Worm (Caenorhabditis elegans) whole organism, L1 larva: ENCODE data around the gene Y39A1C.1.

ENCODE experiments used
- C34B4.2 ChIP-seq: sonication (generic microtip); optimal IDR thresholded peaks from 2 replicates; lab custom pipeline; 2017; ENCODE audit warnings: mild to moderate bottlenecking, missing genetic modification characterization, missing compliant biosample characterization
- F16B12.6 ChIP-seq: fragments of 150-350 bp; optimal IDR thresholded peaks from 2 replicates; lab custom pipeline; 2014; ENCODE audit warnings: missing biosample characterization, missing genetic modification characterization
- aha-1 ChIP-seq: fragments of 150-350 bp; optimal IDR thresholded peaks from 2 replicates; lab custom pipeline; 2014; ENCODE audit warnings: missing biosample characterization, missing genetic modification characterization
- ceh-8 ChIP-seq: fragments of 200-800 bp; sonication (Bioruptor generic); optimal IDR thresholded peaks from 2 replicates; lab custom pipeline; 2018; ENCODE audit warnings: mild to moderate bottlenecking, missing genetic modification characterization, moderate library complexity, missing compliant biosample characterization
- ceh-82 ChIP-seq, 3 experiments: fragments of 150-350 bp in 1 of 3; sonication (generic microtip) in 2 of 3; optimal IDR thresholded peaks; 2 replicates each; lab custom pipeline; 2014 to 2017; ENCODE audit warnings: missing biosample characterization in 3 of 3, missing genetic modification characterization in 3 of 3
- dpl-1 ChIP-seq, 3 experiments: fragments of 150-350 bp in 2 of 3; sonication (generic microtip) in 1 of 3; optimal IDR thresholded peaks; 2 replicates each; lab custom pipeline; 2014 to 2017; ENCODE audit warnings: missing biosample characterization in 3 of 3, missing genetic modification characterization in 3 of 3, missing genetic modification reagents in 3 of 3
- dsc-1 ChIP-seq: sonication (generic microtip); optimal IDR thresholded peaks from 2 replicates; lab custom pipeline; 2016; ENCODE audit warnings: mild to moderate bottlenecking, missing genetic modification characterization, missing compliant biosample characterization
- efl-1 ChIP-seq, 4 experiments: fragments of 150-350 bp; optimal IDR thresholded peaks in 3 of 4; peaks in 1 of 4; 1 replicate in 1 of 4; 2 replicates in 3 of 4; lab custom pipeline; 2014; ENCODE audit warnings: missing biosample characterization in 2 of 4, missing genetic modification characterization in 2 of 4, missing genetic modification reagents in 2 of 4
- efl-3 ChIP-seq: fragments of 200-800 bp; sonication (Bioruptor generic); optimal IDR thresholded peaks from 2 replicates; lab custom pipeline; 2018; ENCODE audit warnings: mild to moderate bottlenecking, missing genetic modification characterization, missing compliant biosample characterization
- egl-13 ChIP-seq: sonication (generic microtip); optimal IDR thresholded peaks from 2 replicates; lab custom pipeline; 2016; ENCODE audit warnings: missing genotype, missing genetic modification reagents, missing genetic modification characterization, missing compliant biosample characterization
- fkh-10 ChIP-seq: sonication (generic microtip); optimal IDR thresholded peaks from 2 replicates; lab custom pipeline; 2017; ENCODE audit warnings: missing biosample characterization, missing genetic modification reagents, missing genetic modification characterization
- hlh-17 ChIP-seq: fragments of 200-800 bp; sonication (Bioruptor generic); optimal IDR thresholded peaks from 2 replicates; lab custom pipeline; 2018; ENCODE audit warnings: missing genetic modification characterization, mild to moderate bottlenecking, missing compliant biosample characterization, moderate library complexity, borderline replicate concordance
- irx-1 ChIP-seq: sonication (generic microtip); optimal IDR thresholded peaks from 2 replicates; lab custom pipeline; 2016; ENCODE audit warnings: missing genetic modification characterization, missing compliant biosample characterization
- lin-13 ChIP-seq: fragments of 150-350 bp; optimal IDR thresholded peaks from 2 replicates; lab custom pipeline; 2014; ENCODE audit warnings: missing biosample characterization, missing genetic modification reagents, missing genetic modification characterization
- lin-14 ChIP-seq: fragments of 200-800 bp; sonication (Bioruptor generic); optimal IDR thresholded peaks from 2 replicates; lab custom pipeline; 2018; ENCODE audit warnings: mild to moderate bottlenecking, missing genetic modification characterization, moderate library complexity, missing compliant biosample characterization
- lin-15B ChIP-seq: fragments of 150-350 bp; sonication (generic microtip); optimal IDR thresholded peaks from 3 replicates; lab custom pipeline; 2014; ENCODE audit warnings: missing biosample characterization, missing genetic modification characterization
- lin-35 ChIP-seq, 2 experiments: fragments of 150-350 bp; optimal IDR thresholded peaks; 2 replicates each; lab custom pipeline; 2014; ENCODE audit warnings: missing biosample characterization in 2 of 2, missing genetic modification characterization in 2 of 2, missing genetic modification reagents in 2 of 2
- lsy-2 ChIP-seq, 2 experiments: fragments of 150-350 bp; optimal IDR thresholded peaks; 2 replicates each; lab custom pipeline; 2014; ENCODE audit warnings: missing biosample characterization in 2 of 2, missing genetic modification characterization in 2 of 2
- mep-1 ChIP-seq: fragments of 150-350 bp; optimal IDR thresholded peaks from 2 replicates; lab custom pipeline; 2014; ENCODE audit warnings: missing biosample characterization, missing genetic modification characterization
- nhr-20 ChIP-seq: sonication (generic microtip); optimal IDR thresholded peaks from 2 replicates; lab custom pipeline; 2016; ENCODE audit warnings: mild to moderate bottlenecking, missing genetic modification characterization, missing compliant biosample characterization
- nhr-47 ChIP-seq: sonication (generic microtip); optimal IDR thresholded peaks from 2 replicates; lab custom pipeline; 2016; ENCODE audit warnings: mild to moderate bottlenecking, missing genetic modification characterization, moderate library complexity, missing compliant biosample characterization
- nhr-71 ChIP-seq: sonication (generic microtip); optimal IDR thresholded peaks from 2 replicates; lab custom pipeline; 2016; ENCODE audit warnings: mild to moderate bottlenecking, missing genetic modification characterization, moderate library complexity, missing compliant biosample characterization
- nhr-76 ChIP-seq: sonication (generic microtip); optimal IDR thresholded peaks from 2 replicates; lab custom pipeline; 2017; ENCODE audit warnings: missing biosample characterization, missing genetic modification characterization
- nhr-84 ChIP-seq: sonication (generic microtip); optimal IDR thresholded peaks from 2 replicates; lab custom pipeline; 2017; ENCODE audit warnings: missing biosample characterization, missing genetic modification characterization
- pag-3 ChIP-seq: sonication (generic microtip); optimal IDR thresholded peaks from 2 replicates; lab custom pipeline; 2017; ENCODE audit warnings: missing genetic modification characterization, mild to moderate bottlenecking, missing compliant biosample characterization, antibody characterized with exemption, borderline replicate concordance; ENCODE audit not compliant: insufficient read depth
- snu-23 ChIP-seq: sonication (generic microtip); optimal IDR thresholded peaks from 2 replicates; lab custom pipeline; 2016; ENCODE audit warnings: missing genetic modification characterization, missing compliant biosample characterization
- swsn-7 ChIP-seq: sonication (generic microtip); optimal IDR thresholded peaks from 2 replicates; lab custom pipeline; 2016; ENCODE audit warnings: missing genetic modification characterization, missing compliant biosample characterization
- tbx-2 ChIP-seq: sonication (generic microtip); optimal IDR thresholded peaks from 2 replicates; lab custom pipeline; 2016; ENCODE audit warnings: missing genetic modification characterization, missing compliant biosample characterization
- unc-130 ChIP-seq: fragments of 150-350 bp; optimal IDR thresholded peaks from 2 replicates; lab custom pipeline; 2017; ENCODE audit warnings: missing biosample characterization, missing genetic modification characterization, inconsistent platforms
- unc-30 ChIP-seq: sonication (generic microtip); optimal IDR thresholded peaks from 2 replicates; lab custom pipeline; 2017; ENCODE audit warnings: missing biosample characterization, missing genetic modification characterization
- unc-86 ChIP-seq: sonication (generic microtip); optimal IDR thresholded peaks from 2 replicates; lab custom pipeline; 2016; ENCODE audit warnings: missing genetic modification characterization, missing compliant biosample characterization
- unc-98 ChIP-seq: fragments of 200-800 bp; sonication (Bioruptor generic); IDR thresholded peaks from 2 replicates; pipeline ENCODE4 v1.3.6; 2022; ENCODE audit warnings: missing genetic modification characterization, missing compliant biosample characterization
- vab-15 ChIP-seq: sonication (generic microtip); optimal IDR thresholded peaks from 2 replicates; lab custom pipeline; 2017; ENCODE audit warnings: missing genotype, mild to moderate bottlenecking, missing genetic modification characterization, missing compliant biosample characterization
- xbp-1 ChIP-seq: sonication (generic microtip); optimal IDR thresholded peaks from 2 replicates; lab custom pipeline; 2016; ENCODE audit warnings: missing genetic modification characterization, missing compliant biosample characterization
- ztf-11 ChIP-seq, 2 experiments: sonication (generic microtip); optimal IDR thresholded peaks; 2 replicates each; lab custom pipeline; 2016 to 2017; ENCODE audit warnings: missing genetic modification characterization in 2 of 2, missing biosample characterization in 1 of 2, missing compliant biosample characterization in 1 of 2

Gene Y39A1C.1

ce11 chrIII:10903009-10903609 is 47.9 kb downstream of the Y39A1C.1 start (continued):
- TF ChIP-seq hlh-17 = no peak
- TF ChIP-seq fkh-10 (GFP tag; lab: Kevin White, UChicago) = peak; percentile 50
- TF ChIP-seq C34B4.2 (tag; lab: Kevin White, UChicago) = no peak
- no peak for TF ChIP-seq dpl-1 (GFP tag; optimal IDR thresholded peaks at IDR 0.05; lab: Kevin White, UChicago)
- TF ChIP-seq unc-30 = no peak
- TF ChIP-seq F16B12.6 (tag; lab: Kevin White, UChicago) = no peak
- TF ChIP-seq nhr-20 (tag; lab: Kevin White, UChicago) = peak; percentile 4
- TF ChIP-seq nhr-84 (tag; lab: Kevin White, UChicago) = no peak
- no peak for TF ChIP-seq unc-98 (GFP tag; lab: Robert Waterston, UW)

- TF ChIP-seq dpl-1 (GFP tag; optimal IDR thresholded peaks at IDR 0.05; lab: Kevin White, UChicago) (peak in 2 of 3 experiments; percentile 1 to 54), nhr-71 (tag; lab: Kevin White, UChicago) (no peak), efl-1 (optimal IDR thresholded peaks at IDR 0.05; lab: Kevin White, UChicago) (no peak), efl-1 (GFP tag; optimal IDR thresholded peaks at IDR 0.05 in 1 of 2; lab: Kevin White, UChicago) (peak; percentile 10 to 94), lsy-2 (tag; optimal IDR thresholded peaks at IDR 0.05; lab: Kevin White, UChicago) (peak in 1 of 2 experiments; percentile 39), vab-15 (no peak), nhr-76 (tag; lab: Kevin White, UChicago) (no peak)
Measured at ce11 chrIII:10904320-10904961, 49.2 kb downstream of the Y39A1C.1 start.

ce11 chrIII:10905112-10905511 is 49.9 kb downstream of the Y39A1C.1 start:
- TF ChIP-seq efl-3 = no peak
- TF ChIP-seq egl-13 = peak; percentile 51
- TF ChIP-seq lin-13 = peak; percentile 5
- peak; percentile 63 for TF ChIP-seq nhr-71 (tag; lab: Kevin White, UChicago)
- TF ChIP-seq tbx-2 (tag; lab: Kevin White, UChicago) = peak; percentile 34
- no peak for TF ChIP-seq unc-130
- peak; percentile 87 for TF ChIP-seq lin-14 (GFP tag; lab: Kevin White, UChicago)
- TF ChIP-seq swsn-7 (tag; lab: Kevin White, UChicago) = peak; percentile 37
- TF ChIP-seq ztf-11 (tag; optimal IDR thresholded peaks at IDR 0.05; lab: Kevin White, UChicago) = peak in 1 of 2 experiments; percentile 28
- peak; percentile 57 to 73 for TF ChIP-seq efl-1 (optimal IDR thresholded peaks at IDR 0.05; lab: Kevin White, UChicago)
- TF ChIP-seq efl-1 (GFP tag; optimal IDR thresholded peaks at IDR 0.05 in 1 of 2; lab: Kevin White, UChicago) = peak; percentile 88 to 97
- TF ChIP-seq lin-35 (GFP tag; optimal IDR thresholded peaks at IDR 0.05; lab: Kevin White, UChicago) = peak; percentile 73 to 79
- TF ChIP-seq lsy-2 (tag; optimal IDR thresholded peaks at IDR 0.05; lab: Kevin White, UChicago) = peak; percentile 5 to 39
- TF ChIP-seq ceh-8 = peak; percentile 52
- TF ChIP-seq xbp-1 = peak; percentile 22
- peak; percentile 41 for TF ChIP-seq snu-23 (GFP tag; lab: Kevin White, UChicago)
- TF ChIP-seq lin-15B (tag; lab: Kevin White, UChicago) = no peak
- peak; percentile 6 for TF ChIP-seq nhr-20 (tag; lab: Kevin White, UChicago)
- TF ChIP-seq vab-15 = no peak
- TF ChIP-seq pag-3 (tag; lab: Kevin White, UChicago) = no peak
- peak; percentile 12 for TF ChIP-seq aha-1
- TF ChIP-seq dpl-1 (GFP tag; optimal IDR thresholded peaks at IDR 0.05; lab: Kevin White, UChicago) = peak in 2 of 3 experiments; percentile 68 to 78
- peak; percentile 47 for TF ChIP-seq dsc-1 (tag; lab: Kevin White, UChicago)
- TF ChIP-seq irx-1 (tag; lab: Kevin White, UChicago) = no peak
- peak; percentile 55 for TF ChIP-seq nhr-47 (tag; lab: Kevin White, UChicago)
- peak; percentile 51 for TF ChIP-seq unc-86
- TF ChIP-seq mep-1 (tag; lab: Kevin White, UChicago) = no peak
- TF ChIP-seq ceh-82 (tag; optimal IDR thresholded peaks at IDR 0.05; lab: Kevin White, UChicago) = peak; percentile 89 to 95 (median 94)
- TF ChIP-seq, all 84 proteins: peak for 20
